Worm (Caenorhabditis elegans) whole organism, mixed stage, embryonic: ENCODE data around the gene ess-2.

Source experiments
- bed-3 ChIP-seq: fragments of 200-800 bp; sonication (Bioruptor generic); optimal IDR thresholded peaks from 3 replicates; lab custom pipeline; 2018; ENCODE audit warnings: mild to moderate bottlenecking, missing genetic modification characterization, moderate library complexity, missing compliant biosample characterization
- ceh-43 ChIP-seq: fragments of 200-800 bp; sonication (Bioruptor generic); optimal IDR thresholded peaks from 2 replicates; lab custom pipeline; 2018; ENCODE audit warnings: mild to moderate bottlenecking, missing genetic modification characterization, moderate library complexity, missing compliant biosample characterization
- ceh-83 ChIP-seq: fragments of 200-800 bp; sonication (Bioruptor generic); optimal IDR thresholded peaks from 2 replicates; lab custom pipeline; 2018; ENCODE audit warnings: mild to moderate bottlenecking, missing genetic modification characterization, missing compliant biosample characterization
- ces-1 ChIP-seq: fragments of 150-350 bp; optimal IDR thresholded peaks from 2 replicates; lab custom pipeline; 2014; ENCODE audit warnings: missing biosample characterization, missing genetic modification reagents, missing genetic modification characterization
- cnd-1 ChIP-seq: fragments of 200-800 bp; sonication (Bioruptor generic); optimal IDR thresholded peaks from 2 replicates; lab custom pipeline; 2018; ENCODE audit warnings: mild to moderate bottlenecking, missing genetic modification characterization, missing compliant biosample characterization
- drap-1 ChIP-seq: fragments of 200-800 bp; sonication (Bioruptor generic); optimal IDR thresholded peaks from 3 replicates; lab custom pipeline; 2018; ENCODE audit warnings: mild to moderate bottlenecking, missing genetic modification characterization, missing compliant biosample characterization
- elt-1 ChIP-seq: sonication (generic microtip); optimal IDR thresholded peaks from 2 replicates; lab custom pipeline; 2017; ENCODE audit warnings: missing genetic modification characterization, mild to moderate bottlenecking, missing compliant biosample characterization, antibody characterized with exemption, moderate library complexity, borderline replicate concordance; ENCODE audit not compliant: insufficient read depth
- flh-1 ChIP-seq: fragments of 200-800 bp; sonication (Bioruptor generic); optimal IDR thresholded peaks from 2 replicates; lab custom pipeline; 2018; ENCODE audit warnings: mild to moderate bottlenecking, missing genetic modification characterization, moderate library complexity, missing compliant biosample characterization
- ham-2 ChIP-seq: fragments of 200-800 bp; sonication (Bioruptor generic); optimal IDR thresholded peaks from 2 replicates; lab custom pipeline; 2018; ENCODE audit warnings: mild to moderate bottlenecking, missing genetic modification characterization, missing compliant biosample characterization
- hlh-1 ChIP-seq: fragments of 150-350 bp; optimal IDR thresholded peaks from 2 replicates; lab custom pipeline; 2014; ENCODE audit warnings: missing biosample characterization, missing genetic modification reagents, missing genetic modification characterization
- lin-13 ChIP-seq: fragments of 150-350 bp; optimal IDR thresholded peaks from 2 replicates; lab custom pipeline; 2014; ENCODE audit warnings: missing biosample characterization, missing genetic modification characterization
- lin-32 ChIP-seq: fragments of 200-800 bp; sonication (Bioruptor generic); optimal IDR thresholded peaks from 2 replicates; lab custom pipeline; 2018; ENCODE audit warnings: mild to moderate bottlenecking, missing genetic modification characterization, missing compliant biosample characterization
- lsy-2 ChIP-seq: fragments of 150-350 bp; optimal IDR thresholded peaks from 2 replicates; lab custom pipeline; 2014; ENCODE audit warnings: missing biosample characterization, missing genetic modification characterization
- mab-5 ChIP-seq: fragments of 150-350 bp; optimal IDR thresholded peaks from 2 replicates; lab custom pipeline; 2014; ENCODE audit warnings: missing biosample characterization, missing genetic modification characterization
- nhr-12 ChIP-seq: fragments of 150-350 bp; optimal IDR thresholded peaks from 2 replicates; lab custom pipeline; 2014; ENCODE audit warnings: missing biosample characterization, missing genetic modification characterization
- nhr-2 ChIP-seq: fragments of 150-350 bp; optimal IDR thresholded peaks from 2 replicates; lab custom pipeline; 2014; ENCODE audit warnings: missing biosample characterization, missing genetic modification characterization
- nhr-237 ChIP-seq: fragments of 150-350 bp; optimal IDR thresholded peaks from 2 replicates; lab custom pipeline; 2014; ENCODE audit warnings: missing biosample characterization, missing genetic modification characterization
- nhr-28 ChIP-seq: fragments of 150-350 bp; optimal IDR thresholded peaks from 2 replicates; lab custom pipeline; 2014; ENCODE audit warnings: missing biosample characterization, missing genetic modification characterization
- nhr-76 ChIP-seq: sonication (generic microtip); optimal IDR thresholded peaks from 2 replicates; lab custom pipeline; 2017; ENCODE audit warnings: missing biosample characterization, missing genetic modification characterization
- sem-2 ChIP-seq: fragments of 200-800 bp; sonication (Bioruptor generic); optimal IDR thresholded peaks from 2 replicates; lab custom pipeline; 2018; ENCODE audit warnings: mild to moderate bottlenecking, missing genetic modification characterization, missing compliant biosample characterization
- snpc-4 ChIP-seq: fragments of 150-350 bp; optimal IDR thresholded peaks from 2 replicates; lab custom pipeline; 2014; ENCODE audit warnings: missing biosample characterization, missing genetic modification characterization
- sptf-1 ChIP-seq: sonication (generic microtip); optimal IDR thresholded peaks from 2 replicates; lab custom pipeline; 2017; ENCODE audit warnings: mild to moderate bottlenecking, missing genetic modification characterization, moderate library complexity, missing compliant biosample characterization
- tbx-8 ChIP-seq: fragments of 200-800 bp; sonication (Bioruptor generic); optimal IDR thresholded peaks from 2 replicates; lab custom pipeline; 2018; ENCODE audit warnings: mild to moderate bottlenecking, missing genetic modification characterization, moderate library complexity, missing compliant biosample characterization
- unc-120 ChIP-seq: sonication (generic microtip); optimal IDR thresholded peaks from 2 replicates; lab custom pipeline; 2017; ENCODE audit warnings: missing genetic modification characterization, missing compliant biosample characterization; ENCODE audit not compliant: poor library complexity, severe bottlenecking
- unc-39 ChIP-seq: fragments of 150-350 bp; optimal IDR thresholded peaks from 2 replicates; lab custom pipeline; 2014; ENCODE audit warnings: missing biosample characterization, missing genetic modification characterization
- unc-62 ChIP-seq: fragments of 150-350 bp; optimal IDR thresholded peaks from 2 replicates; lab custom pipeline; 2014; ENCODE audit warnings: missing biosample characterization, missing genetic modification reagents, missing genetic modification characterization
- zip-8 ChIP-seq: fragments of 150-350 bp; optimal IDR thresholded peaks from 2 replicates; lab custom pipeline; 2014; ENCODE audit warnings: missing biosample characterization, missing genetic modification characterization
- ztf-11 ChIP-seq: fragments of 150-350 bp; optimal IDR thresholded peaks from 2 replicates; lab custom pipeline; 2014; ENCODE audit warnings: missing biosample characterization, missing genetic modification characterization

The ess-2 gene

ce11 chrIII:8504176-8504763 is 14.1 kb upstream of the ess-2 start:
- TF ChIP-seq ztf-11 (no peak), nhr-2 (peak; percentile 68), ham-2 (GFP tag; lab: Kevin White, UChicago) (peak; percentile 68), unc-62 (GFP tag; lab: Kevin White, UChicago) (no peak), mab-5 (tag; lab: Kevin White, UChicago) (no peak)

DNA sequence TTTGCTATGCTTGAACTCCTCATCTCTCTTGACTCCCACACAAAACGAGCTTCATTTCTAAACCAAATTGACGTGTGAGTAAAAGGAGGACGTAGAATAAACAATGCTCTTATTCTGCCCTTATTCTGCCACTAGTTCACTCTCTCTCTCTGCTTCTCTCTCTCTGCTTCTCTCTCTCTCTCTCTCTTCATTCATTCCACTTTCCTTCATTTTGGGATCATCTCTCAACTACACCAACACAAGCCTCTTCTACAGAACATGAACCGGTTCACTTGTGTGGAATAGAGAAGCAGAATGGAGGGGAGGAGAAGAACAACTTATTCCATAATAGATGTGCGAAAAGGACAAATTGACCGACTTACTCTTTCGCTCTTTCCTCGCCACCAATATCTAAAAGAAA is 13.2 kb upstream of the ess-2 start:
- TF ChIP-seq lin-13 (tag; lab: Kevin White, UChicago) (no peak), sptf-1 (tag; lab: Kevin White, UChicago) (no peak), bed-3 (GFP tag; lab: Kevin White, UChicago) (no peak), ceh-43 (GFP tag; lab: Kevin White, UChicago) (no peak), nhr-237 (tag; lab: Kevin White, UChicago) (no peak), nhr-76 (no peak), unc-120 (tag; lab: Kevin White, UChicago) (no peak), snpc-4 (no peak), zip-8 (no peak), lin-32 (GFP tag; lab: Kevin White, UChicago) (no peak)
- TF ChIP-seq, all 35 proteins: peak for 0

DNA sequence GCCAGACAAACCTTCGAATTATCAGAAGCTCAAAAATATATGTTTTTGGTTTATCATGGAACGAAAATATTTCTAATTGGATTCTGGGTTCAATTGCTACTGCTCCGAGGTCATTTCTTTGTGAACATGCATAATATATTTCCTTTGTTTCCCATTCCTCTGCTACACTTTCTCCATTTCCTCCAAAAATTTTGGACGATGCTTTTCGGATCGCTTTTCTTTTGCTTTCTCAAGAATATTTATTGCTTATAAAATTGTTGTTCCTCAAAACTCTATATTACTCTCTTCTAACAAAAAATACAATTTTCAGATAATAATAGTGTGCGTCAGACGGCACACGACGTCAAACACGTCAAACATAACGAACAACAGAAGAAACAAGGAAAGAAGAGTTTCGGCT is 4.6 kb upstream of the ess-2 start, which contains the start of gene pac-1:
Gene pac-1, plus strand, starts transcription at position 301 of the 400 bp plus-strand sequence.
- TF ChIP-seq sem-2 (GFP tag; lab: Kevin White, UChicago) (no peak), nhr-237 (tag; lab: Kevin White, UChicago) (no peak), lsy-2 (tag; lab: Kevin White, UChicago) (no peak), snpc-4 (no peak), ztf-11 (no peak), drap-1 (GFP tag; lab: Kevin White, UChicago) (no peak), ham-2 (GFP tag; lab: Kevin White, UChicago) (no peak), unc-39 (no peak), nhr-2 (no peak), lin-13 (tag; lab: Kevin White, UChicago) (no peak), ceh-83 (GFP tag; lab: Kevin White, UChicago) (no peak), unc-120 (tag; lab: Kevin White, UChicago) (no peak), cnd-1 (tag; lab: Kevin White, UChicago) (no peak)

DNA sequence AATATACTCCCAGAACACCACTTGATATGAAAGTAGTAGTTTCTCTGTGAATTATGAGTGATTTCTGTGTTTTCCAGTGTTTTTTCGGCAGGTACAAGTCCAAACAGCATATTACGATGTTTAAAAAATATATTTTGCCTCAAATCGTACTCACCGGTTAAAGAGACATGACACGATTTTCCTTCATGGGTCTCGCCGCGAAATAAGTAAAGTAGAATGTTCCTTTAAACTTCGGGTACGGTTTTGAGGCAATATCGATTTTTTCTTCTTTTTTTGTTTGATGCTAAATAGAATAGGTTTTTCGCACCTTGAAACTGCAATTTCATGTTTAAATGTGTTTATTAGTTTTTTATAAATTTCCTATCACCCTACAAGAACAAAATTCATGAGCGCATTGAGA is 1.8 kb upstream of the ess-2 start:
- TF ChIP-seq ceh-83 (GFP tag; lab: Kevin White, UChicago): no peak

ce11 chrIII:8483853-8484252 is 6.3 kb downstream of the ess-2 start, which contains the start of gene F42H10.3:
F42H10.3 (plus strand) TSS chrIII:8484153.
- TF ChIP-seq zip-8 (no peak), nhr-2 (no peak), mab-5 (tag; lab: Kevin White, UChicago) (no peak), flh-1 (GFP tag; lab: Kevin White, UChicago) (no peak), tbx-8 (GFP tag; lab: Kevin White, UChicago) (no peak), ceh-83 (GFP tag; lab: Kevin White, UChicago) (no peak), snpc-4 (no peak), sptf-1 (tag; lab: Kevin White, UChicago) (no peak), ztf-11 (no peak), ces-1 (GFP tag; lab: Kevin White, UChicago) (no peak), drap-1 (GFP tag; lab: Kevin White, UChicago) (no peak), unc-120 (tag; lab: Kevin White, UChicago) (no peak), nhr-28 (no peak), hlh-1 (tag; lab: Kevin White, UChicago) (no peak), lin-13 (tag; lab: Kevin White, UChicago) (no peak), cnd-1 (tag; lab: Kevin White, UChicago) (no peak), elt-1 (no peak), sem-2 (GFP tag; lab: Kevin White, UChicago) (no peak)

DNA sequence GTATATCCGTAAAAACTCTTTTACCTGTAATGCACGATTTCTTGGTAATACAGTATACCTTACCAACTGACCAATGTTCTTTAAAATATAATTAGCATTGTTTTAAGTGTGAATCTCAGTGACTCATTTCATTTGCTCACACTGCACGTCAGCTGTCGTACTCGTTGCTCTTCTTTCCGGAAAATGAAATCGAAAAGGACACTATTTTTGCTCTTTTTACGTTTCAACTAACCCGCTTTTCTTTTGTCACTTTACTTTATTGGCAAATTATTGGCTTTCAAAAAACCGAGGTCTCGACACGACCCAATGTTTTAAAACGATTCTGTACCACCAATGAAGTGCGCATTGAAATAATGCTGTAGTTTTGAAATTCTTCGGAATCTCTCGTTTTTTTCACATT is 9.8 kb downstream of the ess-2 start, which contains the start of gene F42H10.6:
Gene F42H10.6, minus strand, starts transcription at position 101 of the 400 bp plus-strand sequence.
- no peak for TF ChIP-seq drap-1 (GFP tag; lab: Kevin White, UChicago)
- no peak for TF ChIP-seq ztf-11
- TF ChIP-seq hlh-1 (tag; lab: Kevin White, UChicago): peak; percentile 85
- no peak for TF ChIP-seq nhr-12 (tag; lab: Kevin White, UChicago)
